Worm (Caenorhabditis elegans) whole organism, L4/young adult: ENCODE results near the gene str-8.

ENCODE experiments used
- W03F9.2 ChIP-seq: fragments of 150-350 bp; optimal IDR thresholded peaks from 2 replicates; lab custom pipeline; 2014; ENCODE audit warnings: missing biosample characterization, missing genetic modification characterization
- him-1 ChIP-seq: sonication (generic microtip); optimal IDR thresholded peaks from 2 replicates; lab custom pipeline; 2016; ENCODE audit warnings: missing genotype, missing genetic modification reagents, missing genetic modification characterization, missing compliant biosample characterization

DNA sequence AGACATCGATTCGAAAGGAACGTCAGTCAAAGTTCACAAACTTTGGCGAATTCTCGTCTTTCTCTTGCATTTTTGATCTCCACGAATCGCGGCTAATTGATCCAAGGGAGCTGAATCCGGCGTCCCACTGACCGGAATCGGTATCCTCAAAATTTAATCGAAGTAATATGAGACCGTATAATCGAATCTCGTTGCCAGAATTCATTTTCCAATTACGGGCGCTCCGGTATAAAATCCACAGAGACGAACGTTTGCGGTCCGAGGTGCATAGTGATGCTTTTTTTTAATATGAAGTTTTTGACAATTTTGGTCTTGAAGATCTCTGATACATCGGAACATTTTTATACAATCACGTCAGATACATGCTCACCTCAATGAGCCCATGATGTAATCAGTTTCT is 2.8 kb downstream of the str-8 start:
- TF ChIP-seq W03F9.2 (tag; lab: Kevin White, UChicago) (no peak), him-1 (tag; lab: Kevin White, UChicago) (no peak)
